Fruit fly (Drosophila melanogaster) whole organism, prepupa: ENCODE data around the gene Sec63.
A peak's percentile ranks its signal among the peaks of the same experiment; 100 is the strongest.

Experiments used
- Blimp-1 ChIP-seq: fragments of 200-800 bp; sonication (Bioruptor generic); optimal IDR thresholded peaks from 3 replicates; lab custom pipeline; 2017; ENCODE audit warnings: missing biosample characterization, missing genetic modification characterization, mild to moderate bottlenecking, moderate library complexity, missing genetic modification reagents
- CG10669 ChIP-seq: fragments of 200-800 bp; sonication (Bioruptor generic); optimal IDR thresholded peaks from 3 replicates; lab custom pipeline; 2018; ENCODE audit warnings: missing biosample characterization, mild to moderate bottlenecking, missing genetic modification characterization, moderate library complexity
- CG11294 ChIP-seq: fragments of 200-800 bp; sonication (Bioruptor generic); IDR thresholded peaks from 2 replicates; pipeline ENCODE4 v1.3.6; 2022; ENCODE audit warnings: missing biosample characterization, missing genetic modification characterization
- CG11762 ChIP-seq: fragments of 200-800 bp; sonication (Bioruptor generic); optimal IDR thresholded peaks from 3 replicates; lab custom pipeline; 2016; ENCODE audit warnings: missing biosample characterization, missing genetic modification characterization; ENCODE audit not compliant: insufficient read depth
- CG11902 ChIP-seq: fragments of 200-800 bp; sonication (Bioruptor generic); optimal IDR thresholded peaks from 3 replicates; lab custom pipeline; 2016; ENCODE audit warnings: missing biosample characterization, missing genetic modification characterization
- CG1621 ChIP-seq: fragments of 200-800 bp; sonication (Bioruptor generic); optimal IDR thresholded peaks from 3 replicates; lab custom pipeline; 2018; ENCODE audit warnings: missing biosample characterization, mild to moderate bottlenecking, missing genetic modification characterization
- CG16779 ChIP-seq: fragments of 200-800 bp; sonication (Bioruptor generic); optimal IDR thresholded peaks from 3 replicates; lab custom pipeline; 2017; ENCODE audit warnings: missing biosample characterization, mild to moderate bottlenecking, missing genetic modification characterization
- CG3032 ChIP-seq: fragments of 200-800 bp; optimal IDR thresholded peaks from 2 replicates; lab custom pipeline; 2019; ENCODE audit warnings: missing biosample characterization, mild to moderate bottlenecking, missing genetic modification characterization, moderate library complexity
- CG32006 ChIP-seq: fragments of 200-800 bp; sonication (Bioruptor generic); optimal IDR thresholded peaks from 3 replicates; lab custom pipeline; 2017; ENCODE audit warnings: missing biosample characterization, mild to moderate bottlenecking, missing genetic modification characterization
- CG34406 ChIP-seq: fragments of 200-800 bp; sonication (Bioruptor generic); optimal IDR thresholded peaks from 3 replicates; lab custom pipeline; 2016; ENCODE audit warnings: missing biosample characterization, missing genetic modification characterization
- CG3919 ChIP-seq: fragments of 200-800 bp; sonication (Bioruptor generic); optimal IDR thresholded peaks from 3 replicates; lab custom pipeline; 2016; ENCODE audit warnings: missing biosample characterization, missing genetic modification characterization
- CG6163 ChIP-seq: fragments of 200-800 bp; sonication (Bioruptor generic); IDR thresholded peaks from 3 replicates; pipeline ENCODE4 v1.3.6; 2022; ENCODE audit warnings: missing biosample characterization, missing genetic modification characterization
- CG6276 ChIP-seq: fragments of 200-800 bp; sonication (Bioruptor generic); optimal IDR thresholded peaks from 2 replicates; lab custom pipeline; 2017; ENCODE audit warnings: missing biosample characterization, mild to moderate bottlenecking, missing genetic modification characterization
- CG6854 ChIP-seq: fragments of 200-800 bp; sonication (Bioruptor generic); optimal IDR thresholded peaks from 2 replicates; lab custom pipeline; 2017; ENCODE audit warnings: missing biosample characterization, mild to moderate bottlenecking, missing genetic modification characterization
- CG8319 ChIP-seq: fragments of 200-800 bp; sonication (Bioruptor generic); optimal IDR thresholded peaks from 3 replicates; lab custom pipeline; 2016; ENCODE audit warnings: missing biosample characterization, missing genetic modification characterization
- CG8632 ChIP-seq: fragments of 200-800 bp; sonication (Bioruptor generic); optimal IDR thresholded peaks from 3 replicates; lab custom pipeline; 2016; ENCODE audit warnings: missing biosample characterization, missing genetic modification characterization
- Eip75B ChIP-seq: fragments of 200-800 bp; sonication (Bioruptor generic); optimal IDR thresholded peaks from 3 replicates; lab custom pipeline; 2016; ENCODE audit warnings: missing biosample characterization, missing genetic modification characterization
- Eip78C ChIP-seq: fragments of 200-800 bp; sonication (Bioruptor generic); peaks from one replicate; lab custom pipeline; 2016; ENCODE audit warnings: missing biosample characterization, missing genetic modification characterization
- Eip93F ChIP-seq: fragments of 200-800 bp; sonication (Bioruptor generic); optimal IDR thresholded peaks from 2 replicates; lab custom pipeline; 2016; ENCODE audit warnings: missing biosample characterization, mild to moderate bottlenecking, missing genetic modification characterization
- Ets21C ChIP-seq: fragments of 200-800 bp; sonication (Bioruptor generic); optimal IDR thresholded peaks from 3 replicates; lab custom pipeline; 2016; ENCODE audit warnings: missing biosample characterization, missing genetic modification characterization
- Ets96B ChIP-seq: fragments of 200-800 bp; optimal IDR thresholded peaks from 2 replicates; lab custom pipeline; 2019; ENCODE audit warnings: missing biosample characterization, mild to moderate bottlenecking, missing genetic modification characterization, moderate library complexity
- Hr38 ChIP-seq: sonication (Bioruptor generic); optimal IDR thresholded peaks from 2 replicates; lab custom pipeline; 2016; ENCODE audit warnings: missing biosample characterization, missing genetic modification characterization
- Hr39 ChIP-seq: fragments of 200-800 bp; sonication (Bioruptor generic); optimal IDR thresholded peaks from 2 replicates; lab custom pipeline; 2016; ENCODE audit warnings: missing biosample characterization, missing genetic modification characterization
- Hr4 ChIP-seq: fragments of 200-800 bp; sonication (Bioruptor generic); optimal IDR thresholded peaks from 3 replicates; lab custom pipeline; 2016; ENCODE audit warnings: missing biosample characterization, missing genetic modification characterization
- OdsH ChIP-seq: fragments of 200-800 bp; sonication (Bioruptor generic); optimal IDR thresholded peaks from 3 replicates; lab custom pipeline; 2016; ENCODE audit warnings: missing biosample characterization, missing genetic modification characterization
- Sox15 ChIP-seq: fragments of 200-800 bp; sonication (Bioruptor generic); optimal IDR thresholded peaks from 3 replicates; lab custom pipeline; 2016; ENCODE audit warnings: missing biosample characterization, missing genetic modification characterization
- achi ChIP-seq: fragments of 200-800 bp; sonication (Bioruptor generic); optimal IDR thresholded peaks from 3 replicates; lab custom pipeline; 2016; ENCODE audit warnings: missing biosample characterization, missing genetic modification characterization
- acj6 ChIP-seq: fragments of 200-800 bp; sonication (Bioruptor generic); optimal IDR thresholded peaks from 3 replicates; lab custom pipeline; 2016; ENCODE audit warnings: missing biosample characterization, missing genetic modification characterization
- dac ChIP-seq: fragments of 200-800 bp; sonication (Bioruptor generic); optimal IDR thresholded peaks from 2 replicates; lab custom pipeline; 2017; ENCODE audit warnings: missing biosample characterization, mild to moderate bottlenecking, missing genetic modification characterization
- dsx ChIP-seq: fragments of 200-800 bp; optimal IDR thresholded peaks from 3 replicates; lab custom pipeline; 2019; ENCODE audit warnings: missing biosample characterization, mild to moderate bottlenecking, missing genetic modification characterization, moderate library complexity; ENCODE audit not compliant: poor library complexity, severe bottlenecking
- esn ChIP-seq: fragments of 200-800 bp; sonication (Bioruptor generic); optimal IDR thresholded peaks from 2 replicates; lab custom pipeline; 2016; ENCODE audit warnings: missing biosample characterization, mild to moderate bottlenecking, missing genetic modification characterization, moderate library complexity
- fd59A ChIP-seq: fragments of 200-800 bp; sonication (Bioruptor generic); optimal IDR thresholded peaks from 2 replicates; lab custom pipeline; 2017; ENCODE audit warnings: missing biosample characterization, mild to moderate bottlenecking, missing genetic modification characterization, missing genetic modification reagents
- fd85E ChIP-seq: fragments of 200-800 bp; sonication (Bioruptor generic); optimal IDR thresholded peaks from 3 replicates; lab custom pipeline; 2016; ENCODE audit warnings: missing biosample characterization, missing genetic modification characterization
- fkh ChIP-seq: fragments of 200-800 bp; sonication (Bioruptor generic); optimal IDR thresholded peaks from 3 replicates; lab custom pipeline; 2017; ENCODE audit warnings: missing biosample characterization, mild to moderate bottlenecking, missing genetic modification characterization, moderate library complexity
- lz ChIP-seq: fragments of 200-800 bp; sonication (Bioruptor generic); optimal IDR thresholded peaks from 3 replicates; lab custom pipeline; 2016; ENCODE audit warnings: missing biosample characterization, missing genetic modification characterization
- net ChIP-seq: fragments of 200-800 bp; sonication (Bioruptor generic); optimal IDR thresholded peaks from 3 replicates; lab custom pipeline; 2016; ENCODE audit warnings: missing biosample characterization, missing genetic modification characterization
- pdm3 ChIP-seq: fragments of 200-800 bp; sonication (Bioruptor generic); optimal IDR thresholded peaks from 3 replicates; lab custom pipeline; 2016; ENCODE audit warnings: missing biosample characterization, missing genetic modification characterization
- salr ChIP-seq, 2 experiments: fragments of 200-800 bp; sonication (Bioruptor generic); optimal IDR thresholded peaks; 3 replicates each; lab custom pipeline; 2016 to 2018; ENCODE audit warnings: missing biosample characterization in 2 of 2, missing genetic modification characterization in 2 of 2, mild to moderate bottlenecking in 1 of 2
- spab ChIP-seq: fragments of 200-800 bp; sonication (Bioruptor generic); optimal IDR thresholded peaks from 2 replicates; lab custom pipeline; 2017; ENCODE audit warnings: missing biosample characterization, mild to moderate bottlenecking, missing genetic modification characterization, missing genetic modification reagents
- ss ChIP-seq, 2 experiments: fragments of 200-800 bp; sonication (Bioruptor generic); optimal IDR thresholded peaks; 2 replicates in 1 of 2; 3 replicates in 1 of 2; lab custom pipeline; 2017 to 2018; ENCODE audit warnings: mild to moderate bottlenecking in 2 of 2, missing biosample characterization in 2 of 2, missing genetic modification characterization in 2 of 2, moderate library complexity in 1 of 2
- svp ChIP-seq: fragments of 200-800 bp; sonication (Bioruptor generic); peaks from one replicate; lab custom pipeline; 2016; ENCODE audit warnings: missing biosample characterization, missing genetic modification characterization
- topi ChIP-seq: fragments of 200-800 bp; sonication (Bioruptor generic); optimal IDR thresholded peaks from 3 replicates; lab custom pipeline; 2016; ENCODE audit warnings: missing biosample characterization, missing genetic modification characterization
- vri ChIP-seq: fragments of 200-800 bp; sonication (Bioruptor generic); optimal IDR thresholded peaks from 3 replicates; lab custom pipeline; 2016; ENCODE audit warnings: missing biosample characterization, mild to moderate bottlenecking, missing genetic modification characterization

The Sec63 gene

DNA sequence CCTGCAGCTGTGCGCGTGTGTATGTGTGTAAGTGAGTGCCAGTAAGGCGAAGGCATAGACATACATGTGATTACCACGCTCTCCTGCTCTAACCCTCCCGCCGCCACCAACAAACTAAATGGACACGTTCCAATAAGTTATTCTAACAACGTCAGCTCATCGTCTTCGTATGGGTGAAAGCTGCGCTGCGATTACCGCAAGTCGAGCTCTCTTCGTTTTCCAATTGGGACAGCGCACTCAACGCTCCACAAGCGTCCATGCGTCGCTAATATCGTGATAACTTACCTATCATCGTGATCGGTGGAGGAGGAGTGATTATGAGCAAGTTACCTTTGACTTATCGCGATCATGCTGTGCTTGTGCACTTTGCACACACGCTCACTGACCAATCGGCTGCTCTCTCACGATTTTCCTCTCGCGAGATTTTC, 748 bp downstream of the Sec63 start (continued):
- TF ChIP-seq CG11902 = no peak
- TF ChIP-seq achi (GFP tag; lab: Kevin White, UChicago) = peak; percentile 5
- no peak for TF ChIP-seq lz (GFP tag; lab: Kevin White, UChicago)
- TF ChIP-seq CG8319 = peak; percentile 20
- no peak for TF ChIP-seq CG11762 (GFP tag; lab: Kevin White, UChicago)
- no peak for TF ChIP-seq esn
- peak; percentile 21 for TF ChIP-seq CG10669 (GFP tag; lab: Kevin White, UChicago)
- TF ChIP-seq ss (GFP tag; optimal IDR thresholded peaks at IDR 0.05; lab: Kevin White, UChicago) = peak; percentile 23 to 47
- TF ChIP-seq CG32006 = peak; percentile 18
- TF ChIP-seq, all 60 proteins: peak for 23

DNA sequence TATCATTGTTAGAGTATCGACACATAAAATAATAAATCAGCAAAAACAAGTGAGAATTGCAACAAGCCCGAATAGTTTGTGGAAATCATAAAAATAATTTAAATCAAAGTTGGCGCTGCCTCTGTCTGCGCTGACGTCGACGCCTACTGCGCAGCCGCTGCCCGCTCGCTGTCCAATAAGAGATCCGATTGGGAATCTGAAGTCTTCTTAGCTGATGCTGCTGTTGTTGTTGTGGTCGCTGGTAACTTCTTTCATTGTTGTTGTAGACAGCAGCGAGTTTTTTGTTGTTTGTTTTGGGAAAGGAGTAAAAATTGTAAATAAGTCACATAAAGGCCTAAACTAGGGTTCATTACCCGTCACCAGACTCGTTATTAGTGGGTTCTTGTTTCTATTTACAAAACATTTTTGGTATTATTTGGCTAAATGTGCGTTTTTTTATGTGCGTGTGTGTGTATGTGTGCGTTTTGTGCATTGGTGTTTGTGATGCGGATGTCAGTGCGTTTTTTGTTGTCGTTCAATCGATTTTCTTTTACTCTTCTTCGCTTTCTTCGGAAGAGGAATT, 4.4 kb downstream of the Sec63 start:
- no peak for TF ChIP-seq lz (GFP tag; lab: Kevin White, UChicago)
- no peak for TF ChIP-seq CG34406 (GFP tag; lab: Kevin White, UChicago)
- no peak for TF ChIP-seq Eip93F (GFP tag; lab: Kevin White, UChicago)
- TF ChIP-seq fkh (GFP tag; lab: Kevin White, UChicago) = peak; percentile 57

DNA sequence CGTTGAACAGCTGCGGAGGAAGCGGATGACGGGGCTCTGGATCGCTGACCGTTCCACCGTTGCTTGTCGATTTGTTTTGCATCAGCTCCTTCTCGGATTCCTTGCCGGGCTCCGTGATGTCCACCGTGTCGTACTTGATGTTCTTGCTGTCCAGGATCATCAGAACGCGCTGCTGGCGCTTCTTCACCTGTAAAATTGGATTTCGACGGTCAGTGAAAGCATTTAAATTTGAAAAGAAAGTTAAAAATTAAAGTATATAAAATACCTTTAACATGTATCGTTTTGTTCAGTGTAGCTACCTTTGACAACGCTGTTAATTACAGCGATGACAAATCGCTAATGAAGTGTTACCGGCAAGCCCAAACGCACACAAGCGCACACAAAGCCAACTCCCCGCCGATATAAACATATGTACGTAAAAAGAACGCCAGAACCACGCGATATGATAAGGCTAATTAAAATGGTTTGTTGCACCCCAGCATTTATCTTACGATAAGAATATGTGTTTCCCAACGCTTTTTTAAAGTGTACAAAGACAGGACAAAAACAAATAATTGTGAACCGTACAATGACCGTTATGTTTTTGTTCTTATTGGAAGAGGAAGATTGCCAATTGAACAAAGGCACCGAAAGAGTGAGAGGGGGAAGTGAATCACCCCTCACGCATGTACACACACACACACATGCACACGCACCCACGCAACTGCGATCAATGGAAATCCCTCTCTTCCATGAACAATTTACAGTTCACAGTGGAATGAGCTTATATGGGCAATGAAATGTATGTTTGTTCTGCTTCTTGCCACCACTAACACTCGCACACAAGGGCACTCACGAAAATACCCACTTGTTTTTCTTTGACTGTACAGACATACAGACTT, 7.7 kb downstream of the Sec63 start:
- peak; percentile 15 for TF ChIP-seq topi
- TF ChIP-seq CG1621 = no peak
- TF ChIP-seq dsx (GFP tag; lab: Kevin White, UChicago) = no peak
- TF ChIP-seq fd59A = no peak
- peak; percentile 5 for TF ChIP-seq Blimp-1 (GFP tag; lab: Kevin White, UChicago)
- TF ChIP-seq CG16779 (tag; lab: Kevin White, UChicago) = no peak
- TF ChIP-seq Eip75B (GFP tag; lab: Kevin White, UChicago) = no peak
- peak; percentile 48 for TF ChIP-seq svp (GFP tag; lab: Kevin White, UChicago)
- TF ChIP-seq CG6163 (GFP tag; lab: Robert Waterston, UW) = peak; percentile 42; the same call in 1 of the 3 replicates
- no peak for TF ChIP-seq Hr38 (GFP tag; lab: Kevin White, UChicago)
- TF ChIP-seq fkh (GFP tag; lab: Kevin White, UChicago) = peak; percentile 77
- TF ChIP-seq CG8632 (GFP tag; lab: Kevin White, UChicago) = peak; percentile 10
- TF ChIP-seq CG11294 (GFP tag; lab: Robert Waterston, UW) = no peak
- peak; percentile 17 for TF ChIP-seq Hr4
- no peak for TF ChIP-seq CG6276 (GFP tag; lab: Kevin White, UChicago)
- TF ChIP-seq fd85E = no peak
- TF ChIP-seq Ets96B (tag; lab: Kevin White, UChicago) = no peak
- no peak for TF ChIP-seq spab (GFP tag; lab: Kevin White, UChicago)
- no peak for TF ChIP-seq Sox15 (GFP tag; lab: Kevin White, UChicago)
- TF ChIP-seq dac = no peak
- TF ChIP-seq achi (GFP tag; lab: Kevin White, UChicago) = peak; percentile 8
- peak; percentile 10 for TF ChIP-seq acj6 (GFP tag; lab: Kevin White, UChicago)
- no peak for TF ChIP-seq pdm3 (GFP tag; lab: Kevin White, UChicago)
- TF ChIP-seq CG8319 = no peak
- TF ChIP-seq net (GFP tag; lab: Kevin White, UChicago) = no peak
- no peak for TF ChIP-seq OdsH (GFP tag; lab: Kevin White, UChicago)
- TF ChIP-seq CG3032 = no peak
- TF ChIP-seq CG3919 (GFP tag; lab: Kevin White, UChicago) = peak; percentile 8
- no peak for TF ChIP-seq salr (GFP tag; optimal IDR thresholded peaks at IDR 0.05; lab: Kevin White, UChicago)
- peak; percentile 17 for TF ChIP-seq Hr39 (GFP tag; lab: Kevin White, UChicago)
- peak; percentile 73 for TF ChIP-seq Eip93F (GFP tag; lab: Kevin White, UChicago)
- TF ChIP-seq Ets21C (GFP tag; lab: Kevin White, UChicago) = no peak
- no peak for TF ChIP-seq CG34406 (GFP tag; lab: Kevin White, UChicago)
- TF ChIP-seq CG11762 (GFP tag; lab: Kevin White, UChicago) = no peak
- no peak for TF ChIP-seq CG11902
- TF ChIP-seq CG6854 (GFP tag; lab: Kevin White, UChicago) = no peak
- TF ChIP-seq vri = peak; percentile 2
- peak; percentile 8 for TF ChIP-seq CG10669 (GFP tag; lab: Kevin White, UChicago)
- TF ChIP-seq Eip78C (GFP tag; lab: Kevin White, UChicago) = peak; percentile 82
- TF ChIP-seq ss (GFP tag; optimal IDR thresholded peaks at IDR 0.05; lab: Kevin White, UChicago) = peak; percentile 44 to 45
